Fruit fly (Drosophila melanogaster) S2 (cell line): ENCODE data around the gene sra.

Source experiments
- CG8478 ChIP-seq: fragments of >200 bp; optimal IDR thresholded peaks from 2 replicates; lab custom pipeline; 2018
- CTCF ChIP-seq, 2 experiments: fragments of >200 bp; optimal IDR thresholded peaks; 2 replicates each; lab custom pipeline; 2018

DNA sequence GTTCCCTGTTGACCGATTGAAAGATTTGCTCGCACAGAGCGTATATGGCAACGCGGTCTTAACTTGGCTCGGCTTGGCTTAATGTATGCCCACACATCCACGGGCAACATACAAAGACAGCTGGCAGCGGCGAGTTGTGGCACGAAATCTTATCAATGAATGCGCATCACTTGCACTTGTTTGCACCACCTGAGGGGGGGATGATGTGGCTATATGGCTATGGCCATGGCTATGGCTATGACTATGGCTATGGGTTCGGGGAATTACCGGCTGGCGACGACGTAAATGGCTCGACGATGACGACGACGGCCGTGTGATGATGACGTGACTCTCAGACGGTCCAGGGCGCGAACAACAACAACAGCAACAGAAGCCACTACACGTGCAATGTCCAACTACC, 60.2 kb downstream of the sra start:
- no peak for TF ChIP-seq CG8478
- TF ChIP-seq CTCF (optimal IDR thresholded peaks at IDR 0.05; lab: Kevin White, UChicago), result no peak
